Fruit fly (Drosophila melanogaster) whole organism, embryonic: Measurements from ENCODE around the gene dsx.

ENCODE experiments used
- BEAF-32 ChIP-seq: fragments of 200-800 bp; sonication (Bioruptor generic); optimal IDR thresholded peaks from 3 replicates; lab custom pipeline; 2017; ENCODE audit warnings: missing biosample characterization, missing genetic modification characterization, mild to moderate bottlenecking, moderate library complexity, missing genetic modification reagents
- CG17568 ChIP-seq: fragments of 200-800 bp; sonication (Bioruptor generic); optimal IDR thresholded peaks from 2 replicates; lab custom pipeline; 2018; ENCODE audit warnings: missing biosample characterization, mild to moderate bottlenecking, missing genetic modification characterization, moderate library complexity
- Lhr ChIP-seq: fragments of 200-800 bp; sonication (Bioruptor generic); optimal IDR thresholded peaks from 3 replicates; lab custom pipeline; 2017; ENCODE audit warnings: mild to moderate bottlenecking, missing biosample characterization, missing genetic modification reagents, missing genetic modification characterization
- dm ChIP-seq: fragments of 200-800 bp; sonication (Bioruptor generic); optimal IDR thresholded peaks from 3 replicates; lab custom pipeline; 2016; ENCODE audit warnings: missing biosample characterization, missing genetic modification characterization
- gce ChIP-seq: fragments of 200-800 bp; sonication (Bioruptor generic); IDR thresholded peaks from 3 replicates; pipeline ENCODE4 v1.3.6; 2022; ENCODE audit warnings: missing biosample characterization, missing genetic modification characterization

- TF ChIP-seq CG17568 (GFP tag; lab: Kevin White, UChicago) (no peak), BEAF-32 (no peak), gce (no peak), Lhr (GFP tag; lab: Kevin White, UChicago) (no peak), dm (GFP tag; lab: Kevin White, UChicago) (no peak)
Observed at dm6 chr3R:7964751-7965319, 2.4 kb downstream of the dsx start.
